Fruit fly (Drosophila melanogaster): ENCODE data around the gene CG10877.
A peak's percentile ranks its signal among the peaks of the same experiment; 100 is the strongest.

CG10877 gene

dm6 chr3R:20563830-20564421 is at the start of gene CG10877:
CG10877 (minus strand) TSS chr3R:20564067.
- TF ChIP-seq CG3163 (GFP tag; optimal IDR thresholded peaks at IDR 0.05) (peak; percentile 92), twi (tag; optimal IDR thresholded peaks at IDR 0.05) (no peak), Deaf1 (tag; optimal IDR thresholded peaks at IDR 0.05) (peak; percentile 36), Trl (optimal IDR thresholded peaks at IDR 0.05) (peak; percentile 34 to 53), Trl (GFP tag; optimal IDR thresholded peaks at IDR 0.05) (no peak), CG1792 (GFP tag; optimal IDR thresholded peaks at IDR 0.05) (no peak), CG34376 (GFP tag; optimal IDR thresholded peaks at IDR 0.05) (peak; percentile 64), Jarid2 (GFP tag; optimal IDR thresholded peaks at IDR 0.05) (peak; percentile 51), lab (GFP tag; optimal IDR thresholded peaks at IDR 0.05) (peak; percentile 34), NC2β (GFP tag; optimal IDR thresholded peaks at IDR 0.05) (no peak), z (GFP tag; IDR thresholded peaks at IDR 0.05) (0 out of 3 replicates have a peak, but pooled peaks have one; percentile 9), sug (tag; optimal IDR thresholded peaks at IDR 0.05) (peak; percentile 64), ci (GFP tag; IDR thresholded peaks at IDR 0.05) (0 out of 3 replicates have a peak, but pooled peaks have one; percentile 7), Ptx1 (GFP tag; IDR thresholded peaks at IDR 0.05) (no peak), CG10543 (GFP tag; optimal IDR thresholded peaks at IDR 0.05) (peak; percentile 43), exex (tag; optimal IDR thresholded peaks at IDR 0.05) (peak; percentile 58), CG13424 (tag; optimal IDR thresholded peaks at IDR 0.05) (no peak), CG13287 (GFP tag; IDR thresholded peaks at IDR 0.05; ENCODE audit: partially characterized antibody) (peak; percentile 20; the same call in 1 of the 2 replicates), Hr78 (GFP tag; optimal IDR thresholded peaks at IDR 0.05) (peak in 1 of 2 experiments; percentile 36), odd (GFP tag; optimal IDR thresholded peaks at IDR 0.05) (peak; percentile 22), sens (GFP tag) (peak; percentile 18), nom (GFP tag; optimal IDR thresholded peaks at IDR 0.05) (peak; percentile 71), chif (GFP tag; optimal IDR thresholded peaks at IDR 0.05) (no peak), HmgZ (tag; optimal IDR thresholded peaks at IDR 0.05) (peak; percentile 33), CG5180 (GFP tag; optimal IDR thresholded peaks at IDR 0.05) (peak; percentile 5), NFAT (GFP tag; IDR thresholded peaks at IDR 0.05) (peak; percentile 33; the same call in 1 of the 2 replicates), Med (GFP tag) (peak; percentile 72), CG6254 (GFP tag; optimal IDR thresholded peaks at IDR 0.05) (no peak), chinmo (GFP tag; IDR thresholded peaks at IDR 0.05; ENCODE audit: partially characterized antibody) (0 out of 4 replicates have a peak, but pooled peaks have one; percentile 36), CG34224 (GFP tag; IDR thresholded peaks at IDR 0.05; ENCODE audit: partially characterized antibody) (peak; percentile 28; the same call in 1 of the 3 replicates)

DNA sequence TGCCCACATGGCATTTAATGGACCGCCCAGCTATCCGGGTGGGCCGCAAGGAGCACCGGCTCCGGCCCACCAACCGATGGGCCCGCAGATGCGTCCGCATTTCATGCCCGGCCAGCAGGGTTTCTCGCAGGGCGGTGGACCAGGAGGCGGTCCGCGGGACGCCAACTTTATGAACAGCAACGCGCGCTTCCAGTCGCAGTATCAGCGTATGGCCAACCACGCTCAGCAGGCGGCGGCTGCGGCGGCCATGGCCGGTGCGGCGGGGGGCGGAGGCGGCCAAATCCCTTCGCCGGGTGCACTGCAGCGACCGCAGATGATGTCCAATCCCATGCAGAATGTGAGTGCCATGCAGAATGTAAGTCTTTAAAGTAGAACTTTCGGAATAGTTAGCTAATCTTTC is 44.3 kb upstream of the CG10877 start:
- TF ChIP-seq sisA (GFP tag; IDR thresholded peaks at IDR 0.05): 0 out of 2 replicates have a peak, but pooled peaks have one; percentile 7
- TF ChIP-seq prd (optimal IDR thresholded peaks at IDR 0.05): no peak
- peak; percentile 35; the same call in 1 of the 3 replicates for TF ChIP-seq prd (GFP tag; IDR thresholded peaks at IDR 0.05)
- TF ChIP-seq ci (GFP tag; IDR thresholded peaks at IDR 0.05): no peak
- no peak for TF ChIP-seq onecut (GFP tag; IDR thresholded peaks at IDR 0.05)
- peak; percentile 71 for TF ChIP-seq Ets65A (GFP tag)
- TF ChIP-seq tna (GFP tag; IDR thresholded peaks at IDR 0.05; ENCODE audit: partially characterized antibody): no peak
- peak; percentile 40 for TF ChIP-seq Hr39 (optimal IDR thresholded peaks at IDR 0.05)
- TF ChIP-seq sob (GFP tag; IDR thresholded peaks at IDR 0.05): no peak
- no peak for TF ChIP-seq CG7928 (GFP tag; optimal IDR thresholded peaks at IDR 0.05)
- TF ChIP-seq CG11093 (GFP tag; IDR thresholded peaks at IDR 0.05): 0 out of 3 replicates have a peak, but pooled peaks have one; percentile 21
